Fruit fly (Drosophila melanogaster) whole organism, embryonic: ENCODE data around the gene CG16998.
A peak's percentile ranks its signal among the peaks of the same experiment; 100 is the strongest.

Experiments
- CG33557 ChIP-seq: fragments of 200-800 bp; sonication (Bioruptor generic); optimal IDR thresholded peaks from 2 replicates; lab custom pipeline; 2019; ENCODE audit warnings: missing biosample characterization, mild to moderate bottlenecking, missing genetic modification characterization, moderate library complexity
- CG4424 ChIP-seq: fragments of 200-800 bp; sonication (Bioruptor generic); optimal IDR thresholded peaks from 3 replicates; lab custom pipeline; 2016; ENCODE audit warnings: missing biosample characterization, missing genetic modification characterization
- CG7786 ChIP-seq: fragments of 200-800 bp; sonication (Bioruptor generic); optimal IDR thresholded peaks from 2 replicates; lab custom pipeline; 2016; ENCODE audit warnings: missing biosample characterization, missing genetic modification characterization
- Dll ChIP-seq: fragments of 200-800 bp; sonication (Bioruptor generic); IDR thresholded peaks from 4 replicates; pipeline ENCODE4 v1.3.6; 2022; ENCODE audit warnings: missing biosample characterization, missing genetic modification characterization; ENCODE audit not compliant: partially characterized antibody
- Oaz ChIP-seq: fragments of 200-800 bp; sonication (Bioruptor generic); IDR thresholded peaks from 2 replicates; pipeline ENCODE4 v1.3.6; 2022; ENCODE audit warnings: missing biosample characterization, missing genetic modification characterization
- Tbp ChIP-seq: fragments of >200 bp; optimal IDR thresholded peaks from 2 replicates; lab custom pipeline; 2018; ENCODE audit warnings: missing biosample characterization, missing genetic modification characterization
- Trl ChIP-seq, 3 experiments: fragments of >200 bp in 2 of 3; fragments of 200-800 bp in 1 of 3; sonication (Bioruptor generic) in 1 of 3; optimal IDR thresholded peaks; 2 replicates in 1 of 3; 3 replicates in 2 of 3; lab custom pipeline; 2016 to 2017; ENCODE audit warnings: missing biosample characterization in 1 of 3, missing genetic modification characterization in 1 of 3
- corto ChIP-seq: fragments of 200-800 bp; sonication (Bioruptor generic); optimal IDR thresholded peaks from 2 replicates; lab custom pipeline; 2016; ENCODE audit warnings: missing biosample characterization, mild to moderate bottlenecking, missing genetic modification characterization, moderate library complexity
- onecut ChIP-seq: fragments of 200-800 bp; sonication (Bioruptor generic); IDR thresholded peaks from 2 replicates; pipeline ENCODE4 v1.3.6; 2022; ENCODE audit warnings: missing biosample characterization, missing genetic modification characterization
- salm ChIP-seq: fragments of 200-800 bp; sonication (Bioruptor generic); optimal IDR thresholded peaks from 2 replicates; lab custom pipeline; 2018; ENCODE audit warnings: missing biosample characterization, mild to moderate bottlenecking, missing genetic modification characterization
- tna ChIP-seq: fragments of 200-800 bp; sonication (Bioruptor generic); IDR thresholded peaks from 2 replicates; pipeline ENCODE4 v1.3.6; 2022; ENCODE audit warnings: missing biosample characterization, missing genetic modification characterization; ENCODE audit not compliant: partially characterized antibody
- z ChIP-seq: fragments of 200-800 bp; sonication (Bioruptor generic); IDR thresholded peaks from 3 replicates; pipeline ENCODE4 v1.3.6; 2022; ENCODE audit warnings: missing biosample characterization, missing genetic modification characterization

- TF ChIP-seq corto (GFP tag; lab: Kevin White, UChicago) (no peak), tna (no peak), CG33557 (GFP tag; lab: Kevin White, UChicago) (no peak), salm (tag; lab: Kevin White, UChicago) (no peak), CG4424 (GFP tag; lab: Kevin White, UChicago) (peak; percentile 31), z (GFP tag; lab: Robert Waterston, UW) (no peak), onecut (GFP tag; lab: Robert Waterston, UW) (no peak), Dll (GFP tag; lab: Robert Waterston, UW) (no peak), Oaz (GFP tag; lab: Robert Waterston, UW) (no peak), CG7786 (GFP tag; lab: Kevin White, UChicago) (no peak), Trl (optimal IDR thresholded peaks at IDR 0.05; lab: Kevin White, UChicago) (no peak), Trl (GFP tag; optimal IDR thresholded peaks at IDR 0.05; lab: Kevin White, UChicago) (no peak), Tbp (GFP tag; lab: Kevin White, UChicago) (no peak)
These were observed 17.8 kb downstream of the CG16998 start for dm6 chr3L:7521847-7522246.
